Fruit fly (Drosophila melanogaster): Measurements from ENCODE around the gene CG14054.

DNA sequence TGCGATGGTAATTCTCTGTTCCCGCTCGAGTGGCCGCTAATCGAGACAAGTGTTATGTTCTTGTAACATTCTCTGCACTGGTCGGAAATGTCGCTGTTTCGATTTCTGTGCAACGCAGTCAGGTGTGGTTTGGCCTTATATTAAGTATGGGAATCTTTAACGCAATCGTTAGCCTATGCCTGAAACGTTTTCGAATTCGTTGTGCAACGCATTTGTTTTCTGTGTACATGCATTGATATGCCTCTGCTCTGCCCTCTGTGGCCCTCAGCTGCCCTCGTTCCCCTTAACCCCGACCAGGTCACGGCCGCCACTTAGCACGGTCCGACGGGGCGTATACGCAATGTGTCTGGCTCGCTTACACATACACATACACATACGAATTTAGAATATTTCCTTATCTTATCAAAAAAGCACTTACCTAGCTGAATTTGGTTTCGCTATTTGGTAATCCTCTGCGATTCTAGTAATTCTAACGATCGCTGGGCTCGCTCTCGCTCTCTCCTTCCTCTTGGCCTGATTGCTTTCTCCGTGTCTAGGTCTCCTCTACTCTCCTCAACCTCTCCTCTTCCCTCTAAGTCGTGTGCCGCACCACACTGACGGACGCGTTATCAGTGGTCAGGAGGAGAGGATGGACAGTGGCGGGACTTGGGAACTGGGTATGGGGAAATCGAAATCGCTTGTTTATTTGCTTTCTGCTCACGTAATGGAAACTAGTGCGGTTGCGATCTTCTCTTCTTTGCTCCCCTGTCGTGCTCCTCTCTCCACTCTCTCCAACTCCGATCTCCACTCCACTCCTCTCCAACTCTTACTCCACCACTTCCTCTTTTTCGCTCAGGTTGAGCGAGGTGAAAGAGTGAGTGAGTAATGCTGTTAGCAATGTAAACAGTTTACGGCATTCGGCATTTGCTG lies 17.1 kb downstream of the CG14054 start:
- peak; percentile 53 for TF ChIP-seq cic (GFP tag; optimal IDR thresholded peaks at IDR 0.05)
- TF ChIP-seq Hr96 (GFP tag; optimal IDR thresholded peaks at IDR 0.05) = no peak
- TF ChIP-seq kay (GFP tag; ENCODE audit: borderline replicate concordance) = peak; percentile 70
- TF ChIP-seq ovo (GFP tag; optimal IDR thresholded peaks at IDR 0.05) = no peak
- TF ChIP-seq CG7045 (GFP tag; optimal IDR thresholded peaks at IDR 0.05) = no peak
- peak; percentile 51 for TF ChIP-seq Mnt (GFP tag; optimal IDR thresholded peaks at IDR 0.05)

All from whole organism, adult.